Worm (Caenorhabditis elegans): ENCODE measurements around the gene imp-2.

The imp-2 gene

DNA sequence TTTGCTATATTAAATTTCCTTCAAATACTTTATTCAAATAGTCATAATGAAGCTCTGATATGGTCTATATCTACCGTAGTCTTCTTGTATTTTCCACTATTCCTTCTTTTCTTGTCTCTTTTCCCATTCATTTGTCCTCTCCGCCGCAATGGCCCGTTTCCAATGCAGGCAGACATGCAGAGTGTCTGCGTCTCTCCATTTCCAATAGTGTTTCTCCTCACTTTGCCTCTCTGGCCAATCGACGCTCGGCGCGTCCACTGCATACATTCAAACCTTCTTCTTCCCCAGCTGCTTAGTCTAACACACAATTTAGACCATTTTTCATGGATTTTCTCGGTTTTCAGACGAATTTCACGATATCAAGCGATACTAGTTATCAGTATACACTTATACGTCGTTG, 6.5 kb upstream of the imp-2 start:
- TF ChIP-seq elt-2 (tag; optimal IDR thresholded peaks at IDR 0.05) (peak; percentile 18), nfya-1 (tag; optimal IDR thresholded peaks at IDR 0.05; ENCODE audit: insufficient read depth) (peak; percentile 100), nhr-23 (tag; optimal IDR thresholded peaks at IDR 0.05) (peak; percentile 55), unc-39 (tag; optimal IDR thresholded peaks at IDR 0.05) (no peak), ama-1 (optimal IDR thresholded peaks at IDR 0.05) (no peak), ceh-82 (tag; optimal IDR thresholded peaks at IDR 0.05) (no peak), pha-4 (tag; optimal IDR thresholded peaks at IDR 0.05) (peak; percentile 38), ceh-28 (tag; optimal IDR thresholded peaks at IDR 0.05) (no peak), R02D3.7 (tag; optimal IDR thresholded peaks at IDR 0.05) (no peak), nhr-25 (tag; optimal IDR thresholded peaks at IDR 0.05) (peak; percentile 42), lin-15B (tag; optimal IDR thresholded peaks at IDR 0.05) (peak; percentile 67), hmg-11 (tag; optimal IDR thresholded peaks at IDR 0.05) (peak; percentile 64), lsy-12 (tag; optimal IDR thresholded peaks at IDR 0.05) (peak; percentile 27), tbx-2 (tag; optimal IDR thresholded peaks at IDR 0.05) (no peak), lin-39 (tag; optimal IDR thresholded peaks at IDR 0.05) (peak; percentile 50)

DNA sequence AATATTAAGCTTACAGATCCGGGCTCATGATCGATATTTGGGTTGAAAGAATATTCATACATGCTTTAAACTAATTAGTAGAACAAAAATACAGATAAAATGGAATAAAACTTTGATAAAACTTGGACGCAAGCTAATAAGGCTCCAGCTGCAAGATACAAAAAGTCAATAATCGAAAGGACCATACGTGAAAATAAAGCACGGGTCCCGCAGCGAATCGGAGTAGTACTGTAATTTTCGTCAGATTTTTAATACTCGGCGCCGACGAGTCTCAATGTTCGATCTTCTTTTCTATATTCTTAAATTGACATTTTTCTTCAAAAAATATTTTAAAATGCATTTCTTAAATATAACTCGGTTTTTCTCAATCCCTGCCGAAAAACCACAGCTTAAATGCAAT, 6.0 kb upstream of the imp-2 start, which contains the start of gene spo-11:
Gene spo-11 (minus strand): TSS at position 189 of the 400 bp plus-strand sequence.
- TF ChIP-seq nhr-67 (tag; optimal IDR thresholded peaks at IDR 0.05) (no peak), ZK546.5 (tag; optimal IDR thresholded peaks at IDR 0.05) (no peak), daf-12 (tag; optimal IDR thresholded peaks at IDR 0.05) (no peak), egl-27 (tag; optimal IDR thresholded peaks at IDR 0.05) (no peak), elt-2 (tag; optimal IDR thresholded peaks at IDR 0.05) (no peak), fkh-2 (tag; optimal IDR thresholded peaks at IDR 0.05) (no peak), R02D3.7 (tag; optimal IDR thresholded peaks at IDR 0.05) (no peak), ceh-16 (tag; optimal IDR thresholded peaks at IDR 0.05) (no peak), nhr-237 (tag; optimal IDR thresholded peaks at IDR 0.05) (no peak), ceh-9 (tag; optimal IDR thresholded peaks at IDR 0.05) (no peak), skn-1 (tag; optimal IDR thresholded peaks at IDR 0.05) (no peak), ama-1 (optimal IDR thresholded peaks at IDR 0.05) (no peak), ztf-11 (tag; optimal IDR thresholded peaks at IDR 0.05) (no peak), pqm-1 (tag; optimal IDR thresholded peaks at IDR 0.05) (no peak), egl-5 (tag; optimal IDR thresholded peaks at IDR 0.05) (no peak), snpc-4 (tag; optimal IDR thresholded peaks at IDR 0.05) (no peak), nhr-11 (tag; optimal IDR thresholded peaks at IDR 0.05) (no peak), tbx-2 (tag; optimal IDR thresholded peaks at IDR 0.05) (no peak), nhr-28 (tag; optimal IDR thresholded peaks at IDR 0.05) (no peak)

DNA sequence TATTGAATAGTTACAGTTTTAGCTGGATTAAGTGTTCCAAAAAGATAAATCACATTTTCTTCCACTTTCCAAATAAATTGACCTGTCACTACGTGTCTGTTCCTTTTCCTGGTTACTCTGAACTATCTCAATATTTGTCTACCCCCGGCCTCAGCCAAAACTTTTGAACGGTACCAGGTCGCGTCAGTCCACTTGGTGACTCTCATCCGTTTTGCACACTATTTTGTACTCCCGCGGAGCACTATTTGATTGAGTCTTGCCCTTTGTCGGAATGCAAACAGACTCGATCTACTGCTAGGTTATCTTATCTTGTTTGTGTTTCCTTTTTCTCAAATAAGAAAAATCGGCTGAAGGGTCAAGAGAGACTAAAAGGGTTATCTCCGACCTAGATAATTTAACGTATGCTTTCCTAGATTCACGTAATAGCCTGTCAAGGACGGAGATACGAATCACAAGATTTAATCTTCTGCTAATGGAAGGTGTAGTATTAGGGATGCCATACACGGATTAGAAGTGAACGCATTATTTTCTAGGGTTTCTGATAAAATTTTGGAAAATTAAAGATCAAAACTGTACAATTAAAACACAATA, 1.4 kb upstream of the imp-2 start:
- TF ChIP-seq nhr-12 (tag; optimal IDR thresholded peaks at IDR 0.05) (no peak), nhr-25 (tag; optimal IDR thresholded peaks at IDR 0.05) (peak; percentile 58), fkh-2 (tag; optimal IDR thresholded peaks at IDR 0.05) (no peak), nfya-1 (tag; optimal IDR thresholded peaks at IDR 0.05; ENCODE audit: insufficient read depth) (peak; percentile 5), sea-2 (GFP tag; optimal IDR thresholded peaks at IDR 0.05) (no peak), ama-1 (optimal IDR thresholded peaks at IDR 0.05) (peak; percentile 36), nhr-23 (tag; optimal IDR thresholded peaks at IDR 0.05) (peak; percentile 82), nhr-11 (tag; optimal IDR thresholded peaks at IDR 0.05) (no peak), elt-1 (tag; optimal IDR thresholded peaks at IDR 0.05) (peak; percentile 92), elt-3 (tag; optimal IDR thresholded peaks at IDR 0.05) (peak in 1 of 3 experiments; percentile 29), pha-4 (tag; optimal IDR thresholded peaks at IDR 0.05) (peak; percentile 76)

DNA sequence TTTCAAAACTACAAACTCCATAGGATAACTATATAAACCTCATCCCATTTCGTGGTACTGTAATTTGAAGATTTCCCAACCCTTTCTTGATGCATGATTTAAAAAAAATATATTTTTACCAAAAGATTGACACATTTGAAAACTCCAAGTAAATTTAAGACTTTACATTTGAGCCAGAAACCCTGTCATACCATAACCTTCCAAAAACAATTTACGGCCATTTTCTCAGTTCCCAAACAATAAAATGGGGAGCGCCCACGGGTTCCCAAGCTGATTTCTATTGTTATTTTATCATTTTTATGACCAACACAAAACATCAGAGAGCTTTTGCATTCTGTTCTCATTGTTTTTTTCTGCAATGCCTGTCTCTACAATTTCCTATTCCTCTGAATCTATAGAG, 6.0 kb downstream of the imp-2 start, which contains the start of gene clc-9:
Gene clc-9 (plus strand): TSS at position 301 of the 400 bp plus-strand sequence.
- TF ChIP-seq ztf-11 (tag; optimal IDR thresholded peaks at IDR 0.05) = no peak
- TF ChIP-seq skn-1 (tag; optimal IDR thresholded peaks at IDR 0.05) = no peak
- TF ChIP-seq nhr-67 (tag; optimal IDR thresholded peaks at IDR 0.05) = no peak
- no peak for TF ChIP-seq tbx-2 (tag; optimal IDR thresholded peaks at IDR 0.05)
- TF ChIP-seq nhr-25 (tag; optimal IDR thresholded peaks at IDR 0.05) = no peak
- no peak for TF ChIP-seq fkh-2 (tag; optimal IDR thresholded peaks at IDR 0.05)
- no peak for TF ChIP-seq lsy-12 (tag; optimal IDR thresholded peaks at IDR 0.05)

DNA sequence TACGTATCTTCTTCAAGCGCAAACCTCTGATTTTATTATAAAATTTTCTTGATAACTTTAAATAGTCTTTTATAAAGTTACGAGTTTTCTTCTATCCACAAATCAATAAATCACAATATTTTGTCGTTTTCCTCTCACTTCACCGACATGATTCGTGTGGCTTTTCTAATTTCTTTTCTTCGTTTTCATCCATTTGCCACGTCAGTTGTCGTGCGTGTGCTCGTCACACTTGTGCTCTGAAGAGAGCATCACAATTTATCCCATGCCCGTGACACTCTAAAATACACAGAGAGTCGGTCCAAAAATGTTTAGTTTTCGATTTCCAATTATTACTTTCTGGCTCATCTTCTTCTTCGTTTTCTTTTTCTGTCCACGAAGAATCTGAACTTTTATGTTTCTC, 6.8 kb downstream of the imp-2 start:
- no peak for TF ChIP-seq nhr-237 (tag; optimal IDR thresholded peaks at IDR 0.05)
- TF ChIP-seq egl-5 (tag; optimal IDR thresholded peaks at IDR 0.05) = peak; percentile 3
- TF ChIP-seq nfya-1 (tag; optimal IDR thresholded peaks at IDR 0.05; ENCODE audit: insufficient read depth) = peak; percentile 24
- no peak for TF ChIP-seq nhr-77 (tag; optimal IDR thresholded peaks at IDR 0.05)
